Worm (Caenorhabditis elegans) whole organism, L4 larva: Measurements from ENCODE around the gene prk-1.
A peak's percentile ranks its signal among the peaks of the same experiment; 100 is the strongest.

Experiments
- arid-1 ChIP-seq: fragments of 200-800 bp; sonication (Bioruptor generic); conservative IDR thresholded peaks from 2 replicates; pipeline ENCODE4 v1.3.6; 2022; ENCODE audit warnings: missing genetic modification reagents, missing genetic modification characterization, missing compliant biosample characterization
- ceh-28 ChIP-seq: fragments of 150-350 bp; optimal IDR thresholded peaks from 2 replicates; lab custom pipeline; 2014; ENCODE audit warnings: missing biosample characterization, missing genetic modification reagents, missing genetic modification characterization
- dpl-1 ChIP-seq: fragments of 150-350 bp; optimal IDR thresholded peaks from 2 replicates; lab custom pipeline; 2014; ENCODE audit warnings: missing biosample characterization, missing genetic modification reagents, missing genetic modification characterization
- madf-5 ChIP-seq, 2 experiments: fragments of 200-800 bp; sonication (Bioruptor generic); IDR thresholded peaks; 2 replicates each; pipeline ENCODE4 v1.3.6; 2022; ENCODE audit warnings: missing compliant biosample characterization in 2 of 2, missing genetic modification characterization in 2 of 2
- nhr-28 ChIP-seq: fragments of 150-350 bp; optimal IDR thresholded peaks from 2 replicates; lab custom pipeline; 2014; ENCODE audit warnings: missing biosample characterization, missing genetic modification characterization
- pha-4 ChIP-seq, 2 experiments: fragments of 150-350 bp in 1 of 2; fragments of 200-800 bp in 1 of 2; sonication (Bioruptor generic) in 1 of 2; IDR thresholded peaks in 1 of 2; optimal IDR thresholded peaks in 1 of 2; 2 replicates each; pipeline versions ENCODE4 v1.3.6 to Lab custom; 2014 to 2022; ENCODE audit warnings: missing genetic modification characterization in 2 of 2, missing genetic modification reagents in 2 of 2, missing biosample characterization in 1 of 2, missing compliant biosample characterization in 1 of 2

DNA sequence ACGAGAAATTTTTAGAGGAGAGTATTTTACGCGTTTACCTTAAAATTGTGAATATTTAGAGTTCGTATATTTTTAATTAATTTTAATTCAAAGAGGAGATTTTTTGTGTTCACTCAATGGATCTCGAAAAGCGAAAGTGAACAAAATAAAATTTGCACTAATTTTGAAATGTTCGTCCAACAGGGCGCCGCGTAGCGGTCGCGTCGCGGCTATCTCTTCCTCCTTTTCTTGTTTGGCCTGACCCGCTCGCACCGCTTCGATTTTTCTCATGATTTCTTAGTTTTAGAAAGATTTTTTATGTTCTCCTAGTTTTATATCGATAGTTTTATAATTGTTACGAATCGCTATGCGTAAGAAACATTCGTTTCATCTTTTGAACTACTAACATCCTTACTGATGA is 38.5 kb upstream of the prk-1 start:
- peak; percentile 31 for TF ChIP-seq dpl-1 (GFP tag; lab: Kevin White, UChicago)
- TF ChIP-seq arid-1 (GFP tag; lab: Robert Waterston, UW): no peak
- no peak for TF ChIP-seq ceh-28
- no peak for TF ChIP-seq madf-5 (GFP tag; IDR thresholded peaks at IDR 0.05; lab: Robert Waterston, UW)
- TF ChIP-seq nhr-28 (tag; lab: Kevin White, UChicago): no peak
- TF ChIP-seq pha-4 (GFP tag; IDR thresholded peaks at IDR 0.05; lab: Robert Waterston, UW): no peak
- TF ChIP-seq pha-4 (tag; optimal IDR thresholded peaks at IDR 0.05; lab: Kevin White, UChicago): no peak
